Worm (Caenorhabditis elegans): Measurements from ENCODE around the gene fbxa-194.

- TF ChIP-seq ztf-23 (GFP tag; IDR thresholded peaks at IDR 0.05) (no peak), cog-1 (tag; optimal IDR thresholded peaks at IDR 0.05) (no peak)
Observed at ce11 chrV:19760751-19761150, 17.8 kb downstream of the fbxa-194 start, which contains the start of gene M162.5.

All from whole organism, midembryonic.